Worm (Caenorhabditis elegans): ENCODE data around the gene F49H12.2.

F49H12.2 gene

ce11 chrX:2046124-2046722 lies 38.9 kb upstream of the F49H12.2 start, which contains the start of gene igcm-4:
Gene igcm-4, minus strand, starts transcription at chrX:2046360.
- no peak for TF ChIP-seq tbx-11 (GFP tag; IDR thresholded peaks at IDR 0.05)
- TF ChIP-seq hnd-1 (tag; optimal IDR thresholded peaks at IDR 0.05), result no peak
- TF ChIP-seq scrt-1 (GFP tag; IDR thresholded peaks at IDR 0.05), result no peak
- TF ChIP-seq F13C5.2 (tag; optimal IDR thresholded peaks at IDR 0.05), result no peak
- TF ChIP-seq ama-1 (optimal IDR thresholded peaks at IDR 0.05), result no peak
- TF ChIP-seq B0310.2 (tag; optimal IDR thresholded peaks at IDR 0.05), result peak; percentile 4
- no peak for TF ChIP-seq sea-1 (GFP tag; conservative IDR thresholded peaks at IDR 0.05)
- no peak for TF ChIP-seq tra-4 (tag; optimal IDR thresholded peaks at IDR 0.05)
- no peak for TF ChIP-seq tbx-37 (GFP tag; conservative IDR thresholded peaks at IDR 0.05)
- peak; percentile 66 for TF ChIP-seq hmg-4 (GFP tag; optimal IDR thresholded peaks at IDR 0.05)
- TF ChIP-seq hmbx-1 (tag; optimal IDR thresholded peaks at IDR 0.05), result no peak
- 0 out of 2 replicates have a peak, but pooled peaks have one; percentile 5 for TF ChIP-seq pes-1 (GFP tag; IDR thresholded peaks at IDR 0.05)
- TF ChIP-seq ets-7 (tag; optimal IDR thresholded peaks at IDR 0.05), result no peak
- no peak for TF ChIP-seq aly-1 (tag; optimal IDR thresholded peaks at IDR 0.05)
- 0 out of 2 replicates have a peak, but pooled peaks have one; percentile 19 for TF ChIP-seq flt-1 (GFP tag; IDR thresholded peaks at IDR 0.05)
- TF ChIP-seq ceh-36 (tag; optimal IDR thresholded peaks at IDR 0.05), result peak; percentile 62
- TF ChIP-seq ceh-13 (GFP tag; optimal IDR thresholded peaks at IDR 0.05), result no peak

ce11 chrX:2047208-2047946 lies 37.7 kb upstream of the F49H12.2 start:
- TF ChIP-seq sea-1 (GFP tag; conservative IDR thresholded peaks at IDR 0.05), result no peak
- TF ChIP-seq F13C5.2 (tag; optimal IDR thresholded peaks at IDR 0.05), result no peak
- no peak for TF ChIP-seq tra-4 (tag; optimal IDR thresholded peaks at IDR 0.05)
- no peak for TF ChIP-seq ceh-36 (tag; optimal IDR thresholded peaks at IDR 0.05)
- TF ChIP-seq ceh-13 (GFP tag; optimal IDR thresholded peaks at IDR 0.05), result no peak
- no peak for TF ChIP-seq pes-1 (GFP tag; IDR thresholded peaks at IDR 0.05)
- no peak for TF ChIP-seq hmg-4 (GFP tag; optimal IDR thresholded peaks at IDR 0.05)
- no peak for TF ChIP-seq hnd-1 (tag; optimal IDR thresholded peaks at IDR 0.05)
- TF ChIP-seq aly-1 (tag; optimal IDR thresholded peaks at IDR 0.05), result no peak
- TF ChIP-seq tbx-37 (GFP tag; conservative IDR thresholded peaks at IDR 0.05), result no peak
- no peak for TF ChIP-seq tbx-11 (GFP tag; IDR thresholded peaks at IDR 0.05)

DNA sequence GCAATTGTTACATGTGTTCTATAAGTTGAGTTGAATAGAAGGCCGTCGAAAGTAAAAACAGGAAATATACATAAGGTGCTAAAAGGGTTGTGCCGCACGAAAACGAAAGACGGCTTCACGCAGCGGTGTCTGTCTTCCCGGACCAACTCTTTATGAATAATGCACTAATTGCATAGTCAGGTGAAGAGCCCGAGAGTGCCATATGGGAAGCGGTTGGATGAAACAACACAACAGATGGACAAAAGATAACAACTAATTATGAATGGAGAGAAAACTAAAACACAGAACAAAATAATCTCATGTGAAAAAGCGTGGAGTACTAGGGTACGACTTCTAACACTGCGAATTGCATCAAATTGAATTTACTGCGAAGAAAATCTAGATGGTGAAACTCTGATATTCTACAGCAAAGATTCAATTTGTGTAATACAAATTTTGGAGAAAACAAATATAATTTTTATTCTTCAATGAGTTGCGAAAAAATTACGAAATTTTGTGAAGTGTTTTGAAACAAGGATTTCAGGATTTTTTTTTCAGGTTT lies 36.2 kb upstream of the F49H12.2 start:
- TF ChIP-seq hnd-1 (tag; optimal IDR thresholded peaks at IDR 0.05), result no peak
- TF ChIP-seq tbx-11 (GFP tag; IDR thresholded peaks at IDR 0.05), result no peak
- no peak for TF ChIP-seq F13C5.2 (tag; optimal IDR thresholded peaks at IDR 0.05)
- TF ChIP-seq ets-7 (tag; optimal IDR thresholded peaks at IDR 0.05), result no peak
- TF ChIP-seq ceh-36 (tag; optimal IDR thresholded peaks at IDR 0.05), result no peak
- TF ChIP-seq hmg-4 (GFP tag; optimal IDR thresholded peaks at IDR 0.05), result no peak
- TF ChIP-seq sea-1 (GFP tag; conservative IDR thresholded peaks at IDR 0.05), result no peak
- no peak for TF ChIP-seq tbx-37 (GFP tag; conservative IDR thresholded peaks at IDR 0.05)

DNA sequence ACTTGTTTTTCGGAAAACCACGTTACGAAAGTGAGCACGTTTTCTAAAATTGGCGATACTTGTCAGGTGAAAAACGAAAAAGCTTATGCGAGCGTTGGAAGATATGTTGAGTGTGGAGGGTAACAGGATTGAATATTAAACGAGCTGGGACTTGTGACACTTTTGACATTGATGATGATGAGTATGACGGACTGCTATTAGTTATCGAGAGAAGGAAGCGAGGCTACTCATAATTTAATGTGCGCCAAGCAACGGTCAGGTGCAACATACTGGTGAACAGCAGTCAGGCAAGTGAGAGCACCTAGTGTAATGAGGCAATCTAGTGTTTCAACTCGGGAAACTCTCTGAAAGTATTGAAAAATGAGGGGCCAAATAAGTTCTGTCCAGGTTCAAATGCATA lies 34.9 kb upstream of the F49H12.2 start:
- TF ChIP-seq B0310.2 (tag; optimal IDR thresholded peaks at IDR 0.05), result no peak
- TF ChIP-seq ets-7 (tag; optimal IDR thresholded peaks at IDR 0.05), result no peak
- no peak for TF ChIP-seq flt-1 (GFP tag; IDR thresholded peaks at IDR 0.05)
- TF ChIP-seq pes-1 (GFP tag; IDR thresholded peaks at IDR 0.05), result no peak
- TF ChIP-seq aly-1 (tag; optimal IDR thresholded peaks at IDR 0.05), result no peak
- TF ChIP-seq tra-4 (tag; optimal IDR thresholded peaks at IDR 0.05), result no peak
- no peak for TF ChIP-seq ama-1 (optimal IDR thresholded peaks at IDR 0.05)
- no peak for TF ChIP-seq sea-1 (GFP tag; conservative IDR thresholded peaks at IDR 0.05)
- no peak for TF ChIP-seq hmbx-1 (tag; optimal IDR thresholded peaks at IDR 0.05)
- TF ChIP-seq hnd-1 (tag; optimal IDR thresholded peaks at IDR 0.05), result no peak
- no peak for TF ChIP-seq ceh-36 (tag; optimal IDR thresholded peaks at IDR 0.05)
- TF ChIP-seq scrt-1 (GFP tag; IDR thresholded peaks at IDR 0.05), result no peak
- no peak for TF ChIP-seq F13C5.2 (tag; optimal IDR thresholded peaks at IDR 0.05)
- TF ChIP-seq ceh-13 (GFP tag; optimal IDR thresholded peaks at IDR 0.05), result no peak
- TF ChIP-seq tbx-37 (GFP tag; conservative IDR thresholded peaks at IDR 0.05), result no peak
- no peak for TF ChIP-seq hmg-4 (GFP tag; optimal IDR thresholded peaks at IDR 0.05)
- no peak for TF ChIP-seq tbx-11 (GFP tag; IDR thresholded peaks at IDR 0.05)

- no peak for TF ChIP-seq pes-1 (GFP tag; IDR thresholded peaks at IDR 0.05)
Measured at ce11 chrX:2051602-2052001, 33.5 kb upstream of the F49H12.2 start, which contains the start of gene Y102A11A.1. Gene Y102A11A.1, plus strand, starts transcription at chrX:2051824.

DNA sequence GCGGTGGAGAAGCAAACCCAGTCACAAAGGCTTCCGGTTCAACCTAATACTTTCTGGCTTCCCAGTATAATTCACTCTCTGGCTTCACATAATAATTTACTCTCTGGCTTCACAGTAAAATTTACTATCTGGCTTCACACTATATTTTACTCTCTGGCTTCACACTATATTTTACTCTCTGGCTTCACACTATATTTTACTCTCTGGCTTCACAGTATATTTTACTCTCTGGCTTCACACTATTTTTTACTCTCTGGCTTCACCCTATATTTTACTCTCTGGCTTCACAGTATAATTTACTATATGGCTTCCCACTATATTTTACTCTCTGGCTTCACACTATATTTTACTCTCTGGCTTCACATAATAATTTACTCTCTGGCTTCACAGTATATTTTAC lies 28.2 kb upstream of the F49H12.2 start:
- 0 out of 2 replicates have a peak, but pooled peaks have one; percentile 3 for TF ChIP-seq tbx-37 (GFP tag; conservative IDR thresholded peaks at IDR 0.05)

DNA sequence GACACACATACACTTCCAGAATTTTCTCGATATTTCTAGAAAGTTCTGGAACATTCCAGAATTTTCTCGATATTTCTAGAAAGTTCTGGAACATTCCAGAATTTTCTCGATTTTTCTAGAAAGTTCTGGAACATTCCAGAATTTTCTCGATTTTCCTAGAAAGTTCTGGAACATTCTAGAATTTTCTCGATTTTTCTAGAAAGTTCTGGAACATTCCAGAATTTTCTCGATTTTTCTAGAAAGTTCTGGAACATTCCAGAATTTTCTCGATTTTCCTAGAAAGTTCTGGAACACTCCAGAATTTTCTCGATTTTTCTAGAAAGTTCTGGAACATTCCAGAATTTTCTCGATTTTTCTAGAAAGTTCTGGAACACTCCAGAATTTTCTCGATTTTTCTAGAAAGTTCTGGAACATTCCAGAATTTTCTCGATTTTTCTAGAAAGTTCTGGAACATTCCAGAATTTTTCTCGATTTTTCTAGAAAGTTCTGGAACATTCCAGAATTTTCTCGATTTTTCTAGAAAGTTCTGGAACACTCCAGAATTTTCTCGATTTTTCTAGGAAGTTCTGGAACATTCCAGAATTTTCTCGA lies 27.2 kb upstream of the F49H12.2 start:
- TF ChIP-seq pes-1 (GFP tag; IDR thresholded peaks at IDR 0.05) (peak; percentile 89), tbx-11 (GFP tag; IDR thresholded peaks at IDR 0.05) (peak; percentile 62; the same call in 1 of the 2 replicates), scrt-1 (GFP tag; IDR thresholded peaks at IDR 0.05) (0 out of 2 replicates have a peak, but pooled peaks have one; percentile 48), flt-1 (GFP tag; IDR thresholded peaks at IDR 0.05) (peak; percentile 84; the same call in 1 of the 2 replicates), tbx-37 (GFP tag; conservative IDR thresholded peaks at IDR 0.05) (peak; percentile 25; the same call in 1 of the 2 replicates), sea-1 (GFP tag; conservative IDR thresholded peaks at IDR 0.05) (peak; percentile 81)
